Worm (Caenorhabditis elegans) whole organism, L4/young adult: ENCODE measurements around the gene zim-3.

Source experiments
- W03F9.2 ChIP-seq: fragments of 150-350 bp; optimal IDR thresholded peaks from 2 replicates; lab custom pipeline; 2014; ENCODE audit warnings: missing biosample characterization, missing genetic modification characterization
- dao-5 ChIP-seq: sonication (generic microtip); optimal IDR thresholded peaks from 2 replicates; lab custom pipeline; 2016; ENCODE audit warnings: missing genotype, missing genetic modification characterization, moderate library complexity, missing compliant biosample characterization
- him-1 ChIP-seq: sonication (generic microtip); optimal IDR thresholded peaks from 2 replicates; lab custom pipeline; 2016; ENCODE audit warnings: missing genotype, missing genetic modification reagents, missing genetic modification characterization, missing compliant biosample characterization

DNA sequence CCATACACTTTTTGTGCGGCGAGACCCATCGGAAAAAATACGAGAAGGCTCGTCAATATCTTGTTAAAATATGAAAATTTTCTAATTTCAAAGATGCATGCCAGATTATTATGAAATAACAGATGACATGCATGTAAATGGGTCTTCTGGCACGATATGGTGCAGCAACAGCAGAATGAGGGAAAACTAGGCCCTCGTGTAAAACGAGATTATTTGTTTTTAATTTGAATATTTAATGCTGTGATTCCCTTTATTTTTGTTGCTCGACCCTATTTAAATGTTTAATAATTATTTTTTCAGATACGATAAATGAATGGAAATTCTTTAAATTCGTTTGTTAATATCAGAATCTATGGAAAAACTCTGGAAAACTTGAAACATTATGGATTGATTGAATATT, 3.1 kb downstream of the zim-3 start, which contains the start of gene him-8:
- no peak for TF ChIP-seq dao-5 (tag; lab: Kevin White, UChicago)
- no peak for TF ChIP-seq him-1
- no peak for TF ChIP-seq W03F9.2 (tag; lab: Kevin White, UChicago)
